Worm (Caenorhabditis elegans) whole organism, midembryonic: ENCODE results near the gene ufl-1.

Source experiments
- T22C8.4 ChIP-seq: fragments of 200-800 bp; sonication (Bioruptor generic); IDR thresholded peaks from 2 replicates; pipeline ENCODE4 v1.3.6; 2022; ENCODE audit warnings: missing genetic modification characterization, missing compliant biosample characterization
- cog-1 ChIP-seq: sonication (generic microtip); optimal IDR thresholded peaks from 2 replicates; lab custom pipeline; 2016; ENCODE audit warnings: missing genetic modification characterization, missing compliant biosample characterization
- flt-1 ChIP-seq: fragments of 200-800 bp; sonication (Bioruptor generic); IDR thresholded peaks from 2 replicates; pipeline ENCODE4 v1.3.6; 2022; ENCODE audit warnings: missing genetic modification characterization, missing compliant biosample characterization
- klf-2 ChIP-seq: fragments of 200-800 bp; sonication (Bioruptor generic); conservative IDR thresholded peaks from 2 replicates; pipeline ENCODE4 v1.3.6; 2022; ENCODE audit warnings: missing genetic modification reagents, missing genetic modification characterization, missing compliant biosample characterization
- med-1 ChIP-seq: sonication (generic microtip); optimal IDR thresholded peaks from 2 replicates; lab custom pipeline; 2017; ENCODE audit warnings: missing genetic modification characterization, mild to moderate bottlenecking, missing compliant biosample characterization, antibody characterized with exemption, missing genetic modification reagents; ENCODE audit not compliant: insufficient read depth
- ref-1 ChIP-seq: fragments of 200-800 bp; sonication (Bioruptor generic); conservative IDR thresholded peaks from 2 replicates; pipeline ENCODE4 v1.3.6; 2022; ENCODE audit warnings: missing genetic modification reagents, missing genetic modification characterization, missing compliant biosample characterization
- tab-1 ChIP-seq: fragments of 200-800 bp; sonication (Bioruptor generic); IDR thresholded peaks from 2 replicates; pipeline ENCODE4 v1.3.6; 2022; ENCODE audit warnings: missing genetic modification characterization, missing compliant biosample characterization
- ztf-23 ChIP-seq: fragments of 200-800 bp; sonication (Bioruptor generic); IDR thresholded peaks from 2 replicates; pipeline ENCODE4 v1.3.6; 2022; ENCODE audit warnings: missing genetic modification reagents, missing genetic modification characterization, missing compliant biosample characterization
- ztf-29 ChIP-seq: fragments of 200-800 bp; sonication (Bioruptor generic); IDR thresholded peaks from 2 replicates; pipeline ENCODE4 v1.3.6; 2022; ENCODE audit warnings: missing genetic modification reagents, missing genetic modification characterization, missing compliant biosample characterization

Gene ufl-1

ce11 chrIV:7044552-7045139 is 8.0 kb upstream of the ufl-1 start, which contains the start of gene tin-9.1:
Gene tin-9.1, minus strand, starts transcription at chrIV:7044602.
- TF ChIP-seq med-1 (no peak), flt-1 (GFP tag; lab: Robert Waterston, UW) (no peak), ztf-29 (GFP tag; lab: Robert Waterston, UW) (no peak), T22C8.4 (GFP tag; lab: Robert Waterston, UW) (no peak), klf-2 (no peak), ref-1 (GFP tag; lab: Robert Waterston, UW) (no peak), ztf-23 (no peak), tab-1 (GFP tag; lab: Robert Waterston, UW) (no peak), cog-1 (tag; lab: Kevin White, UChicago) (no peak)

- TF ChIP-seq med-1 (no peak), ref-1 (GFP tag; lab: Robert Waterston, UW) (no peak), tab-1 (GFP tag; lab: Robert Waterston, UW) (no peak), ztf-29 (GFP tag; lab: Robert Waterston, UW) (no peak), klf-2 (no peak), T22C8.4 (GFP tag; lab: Robert Waterston, UW) (no peak), flt-1 (GFP tag; lab: Robert Waterston, UW) (no peak), cog-1 (tag; lab: Kevin White, UChicago) (no peak), ztf-23 (no peak)
Observed at ce11 chrIV:7043430-7043829, 6.8 kb upstream of the ufl-1 start.

ce11 chrIV:7039476-7040261 is 3.0 kb upstream of the ufl-1 start, which contains the start of the genes cogc-2 and klp-18:
Gene cogc-2, minus strand, starts transcription at chrIV:7039580.
Gene klp-18, plus strand, starts transcription at chrIV:7040211.
- peak; percentile 73; the same call in 1 of the 2 replicates for TF ChIP-seq ztf-23
- TF ChIP-seq tab-1 (GFP tag; lab: Robert Waterston, UW) = peak; percentile 80
- TF ChIP-seq flt-1 (GFP tag; lab: Robert Waterston, UW) = peak; percentile 73; the same call in 1 of the 2 replicates
- no peak for TF ChIP-seq T22C8.4 (GFP tag; lab: Robert Waterston, UW)
- peak; percentile 61 for TF ChIP-seq cog-1 (tag; lab: Kevin White, UChicago)
- TF ChIP-seq klf-2 = no peak
- peak; percentile 71 for TF ChIP-seq ztf-29 (GFP tag; lab: Robert Waterston, UW)
- no peak for TF ChIP-seq ref-1 (GFP tag; lab: Robert Waterston, UW)
- peak; percentile 67 for TF ChIP-seq med-1

ce11 chrIV:7035823-7036222 is 836 bp downstream of the ufl-1 start, which contains the start of gene C06G3.3:
Gene C06G3.3, plus strand, starts transcription at chrIV:7036123.
- TF ChIP-seq med-1 (no peak), ztf-29 (GFP tag; lab: Robert Waterston, UW) (no peak), cog-1 (tag; lab: Kevin White, UChicago) (no peak), tab-1 (GFP tag; lab: Robert Waterston, UW) (no peak), ref-1 (GFP tag; lab: Robert Waterston, UW) (no peak), ztf-23 (no peak), T22C8.4 (GFP tag; lab: Robert Waterston, UW) (no peak)

ce11 chrIV:7032459-7032858 is 4.2 kb downstream of the ufl-1 start, which contains the start of gene C06G3.8:
Gene C06G3.8, minus strand, starts transcription at chrIV:7032559.
- TF ChIP-seq flt-1 (GFP tag; lab: Robert Waterston, UW) (no peak), med-1 (no peak), ref-1 (GFP tag; lab: Robert Waterston, UW) (no peak), ztf-29 (GFP tag; lab: Robert Waterston, UW) (no peak), klf-2 (no peak), T22C8.4 (GFP tag; lab: Robert Waterston, UW) (no peak), ztf-23 (no peak), cog-1 (tag; lab: Kevin White, UChicago) (no peak), tab-1 (GFP tag; lab: Robert Waterston, UW) (no peak)

- TF ChIP-seq ztf-29 (GFP tag; lab: Robert Waterston, UW) (no peak), ztf-23 (no peak), cog-1 (tag; lab: Kevin White, UChicago) (no peak)
Observed at ce11 chrIV:7031019-7031418, 5.6 kb downstream of the ufl-1 start.

- TF ChIP-seq flt-1 (GFP tag; lab: Robert Waterston, UW) = no peak
- no peak for TF ChIP-seq ref-1 (GFP tag; lab: Robert Waterston, UW)
- no peak for TF ChIP-seq cog-1 (tag; lab: Kevin White, UChicago)
- no peak for TF ChIP-seq ztf-23
Observed at ce11 chrIV:7025835-7026234, 10.8 kb downstream of the ufl-1 start.

- TF ChIP-seq klf-2 (no peak), ref-1 (GFP tag; lab: Robert Waterston, UW) (no peak), ztf-23 (no peak), med-1 (no peak)
Observed at ce11 chrIV:7024829-7025228, 11.8 kb downstream of the ufl-1 start.

ce11 chrIV:7023858-7024257 is 12.8 kb downstream of the ufl-1 start, which contains the start of gene adah-1:
Gene adah-1, plus strand, starts transcription at chrIV:7024211.
- TF ChIP-seq T22C8.4 (GFP tag; lab: Robert Waterston, UW) (no peak), med-1 (no peak), cog-1 (tag; lab: Kevin White, UChicago) (no peak), klf-2 (no peak), ztf-23 (no peak), flt-1 (GFP tag; lab: Robert Waterston, UW) (no peak), ztf-29 (GFP tag; lab: Robert Waterston, UW) (no peak), tab-1 (GFP tag; lab: Robert Waterston, UW) (no peak), ref-1 (GFP tag; lab: Robert Waterston, UW) (no peak)

- TF ChIP-seq cog-1 (tag; lab: Kevin White, UChicago) = peak; percentile 63
- TF ChIP-seq T22C8.4 (GFP tag; lab: Robert Waterston, UW) = no peak
- no peak for TF ChIP-seq med-1
- TF ChIP-seq ztf-29 (GFP tag; lab: Robert Waterston, UW) = no peak
- TF ChIP-seq flt-1 (GFP tag; lab: Robert Waterston, UW) = no peak
Observed at ce11 chrIV:7023004-7023403, 13.7 kb downstream of the ufl-1 start.
